Fruit fly (Drosophila melanogaster): Measurements from ENCODE around the gene mRpL9.

Gene mRpL9

dm6 chr3R:15293005-15293877, 37.3 kb upstream of the mRpL9 start (continued):
- no peak for TF ChIP-seq CG10321 (GFP tag; IDR thresholded peaks at IDR 0.05)
- TF ChIP-seq HLH3B (GFP tag; IDR thresholded peaks at IDR 0.05) = 0 out of 2 replicates have a peak, but pooled peaks have one; percentile 15
- no peak for TF ChIP-seq CG3407 (GFP tag; optimal IDR thresholded peaks at IDR 0.05)
- TF ChIP-seq CG8388 (GFP tag; optimal IDR thresholded peaks at IDR 0.05) = peak; percentile 10
- TF ChIP-seq amos (GFP tag; IDR thresholded peaks at IDR 0.05; ENCODE audit: partially characterized antibody) = no peak
- TF ChIP-seq CG7357 (GFP tag; IDR thresholded peaks at IDR 0.05) = no peak
- peak; percentile 23 for TF ChIP-seq Blimp-1 (GFP tag; optimal IDR thresholded peaks at IDR 0.05)
- no peak for TF ChIP-seq CG10366 (GFP tag; IDR thresholded peaks at IDR 0.05)
- TF ChIP-seq dpn (GFP tag; optimal IDR thresholded peaks at IDR 0.05) = peak in 1 of 2 experiments; percentile 1
- no peak for TF ChIP-seq CG1647 (GFP tag; optimal IDR thresholded peaks at IDR 0.05)
- TF ChIP-seq pfk (GFP tag; optimal IDR thresholded peaks at IDR 0.05) = no peak
- no peak for TF ChIP-seq HLH4C (GFP tag; IDR thresholded peaks at IDR 0.05; ENCODE audit: partially characterized antibody)
- peak; percentile 44 for TF ChIP-seq sqz (GFP tag; optimal IDR thresholded peaks at IDR 0.05)
- no peak for TF ChIP-seq CG2875 (GFP tag; optimal IDR thresholded peaks at IDR 0.05)
- TF ChIP-seq vnd (GFP tag; IDR thresholded peaks at IDR 0.05; ENCODE audit: partially characterized antibody) = no peak
- no peak for TF ChIP-seq zen2 (GFP tag; IDR thresholded peaks at IDR 0.05; ENCODE audit: partially characterized antibody)
- peak; percentile 3 for TF ChIP-seq Fer3 (tag; optimal IDR thresholded peaks at IDR 0.05)
- TF ChIP-seq ind (GFP tag; optimal IDR thresholded peaks at IDR 0.05) = peak; percentile 12
- no peak for TF ChIP-seq CG7928 (GFP tag; optimal IDR thresholded peaks at IDR 0.05)
- TF ChIP-seq Jarid2 (GFP tag; optimal IDR thresholded peaks at IDR 0.05) = no peak
- TF ChIP-seq HHEX (GFP tag; optimal IDR thresholded peaks at IDR 0.05) = peak; percentile 7
- TF ChIP-seq sima (GFP tag; optimal IDR thresholded peaks at IDR 0.05) = no peak
- TF ChIP-seq Hmr (GFP tag; optimal IDR thresholded peaks at IDR 0.05) = no peak
- no peak for TF ChIP-seq CG33213 (GFP tag; optimal IDR thresholded peaks at IDR 0.05)
- no peak for TF ChIP-seq E2f1 (GFP tag; IDR thresholded peaks at IDR 0.05)
- TF ChIP-seq gsb-n (tag; optimal IDR thresholded peaks at IDR 0.05) = peak; percentile 46
- no peak for TF ChIP-seq CG5953 (GFP tag; IDR thresholded peaks at IDR 0.05)
- TF ChIP-seq HmgZ (tag; optimal IDR thresholded peaks at IDR 0.05) = no peak
- no peak for TF ChIP-seq CG10462 (GFP tag; optimal IDR thresholded peaks at IDR 0.05)
- TF ChIP-seq CG8944 (GFP tag; optimal IDR thresholded peaks at IDR 0.05) = no peak
- TF ChIP-seq CG30403 (GFP tag; optimal IDR thresholded peaks at IDR 0.05) = peak; percentile 45
- no peak for TF ChIP-seq Nf-YB (GFP tag; optimal IDR thresholded peaks at IDR 0.05)
- TF ChIP-seq run (tag; optimal IDR thresholded peaks at IDR 0.05) = no peak
- peak; percentile 11 for TF ChIP-seq CG4424 (GFP tag; optimal IDR thresholded peaks at IDR 0.05)
- peak in 1 of 2 experiments; percentile 28 for TF ChIP-seq chif (GFP tag; optimal IDR thresholded peaks at IDR 0.05)
- no peak for TF ChIP-seq gce (GFP tag; IDR thresholded peaks at IDR 0.05)
- TF ChIP-seq Atf6 (GFP tag; IDR thresholded peaks at IDR 0.05) = no peak
- TF ChIP-seq CG15514 (GFP tag; optimal IDR thresholded peaks at IDR 0.05) = no peak
- peak; percentile 43 for TF ChIP-seq CG3281 (GFP tag; optimal IDR thresholded peaks at IDR 0.05)
- no peak for TF ChIP-seq cad (GFP tag; optimal IDR thresholded peaks at IDR 0.05)
- TF ChIP-seq CG16863 (GFP tag; optimal IDR thresholded peaks at IDR 0.05) = no peak
- TF ChIP-seq caup (GFP tag; optimal IDR thresholded peaks at IDR 0.05; ENCODE audit: severe bottlenecking) = peak; percentile 8
- no peak for TF ChIP-seq bsh (GFP tag; optimal IDR thresholded peaks at IDR 0.05)
- TF ChIP-seq Xrp1 (GFP tag; IDR thresholded peaks at IDR 0.05) = no peak
- no peak for TF ChIP-seq Drgx (GFP tag; IDR thresholded peaks at IDR 0.05)
- no peak for TF ChIP-seq CG2889 (GFP tag; IDR thresholded peaks at IDR 0.05)
- no peak for TF ChIP-seq trh (GFP tag; optimal IDR thresholded peaks at IDR 0.05)
- no peak for TF ChIP-seq CG1792 (GFP tag; optimal IDR thresholded peaks at IDR 0.05)
- peak; percentile 25 for TF ChIP-seq fd96Cb (tag; optimal IDR thresholded peaks at IDR 0.05)
